Worm (Caenorhabditis elegans) whole organism, L4 larva: ENCODE measurements around the gene vrk-1.
A peak's percentile ranks its signal among the peaks of the same experiment; 100 is the strongest.

Experiments used
- D1046.2 ChIP-seq: fragments of 200-800 bp; sonication (Bioruptor generic); IDR thresholded peaks from 2 replicates; pipeline ENCODE4 v1.3.6; 2022; ENCODE audit warnings: missing genetic modification characterization, missing compliant biosample characterization
- F26F4.8 ChIP-seq: fragments of 200-800 bp; sonication (Bioruptor generic); conservative IDR thresholded peaks from 2 replicates; pipeline ENCODE4 v1.3.6; 2022; ENCODE audit warnings: missing genetic modification characterization, missing compliant biosample characterization
- F37D6.2 ChIP-seq: sonication (generic microtip); optimal IDR thresholded peaks from 2 replicates; lab custom pipeline; 2016; ENCODE audit warnings: mild to moderate bottlenecking, missing genetic modification characterization, missing compliant biosample characterization
- Y105C5A.15 ChIP-seq: fragments of 200-800 bp; sonication (Bioruptor generic); IDR thresholded peaks from 2 replicates; pipeline ENCODE4 v1.3.6; 2022; ENCODE audit warnings: missing genetic modification characterization, missing compliant biosample characterization
- ZK546.5 ChIP-seq, 2 experiments: sonication (generic microtip); optimal IDR thresholded peaks; 2 replicates each; lab custom pipeline; 2017; ENCODE audit warnings: missing biosample characterization in 2 of 2, missing genetic modification characterization in 2 of 2
- aha-1 ChIP-seq: fragments of 150-350 bp; peaks from one replicate; lab custom pipeline; 2014; ENCODE audit warnings: missing biosample characterization, missing genetic modification characterization
- ceh-20 ChIP-seq: fragments of 200-800 bp; sonication (Bioruptor generic); IDR thresholded peaks from 2 replicates; pipeline ENCODE4 v1.3.6; 2022; ENCODE audit warnings: missing genetic modification reagents, missing genetic modification characterization, missing compliant biosample characterization
- daf-16 ChIP-seq, 3 experiments: sonication (generic microtip); optimal IDR thresholded peaks; 2 replicates each; lab custom pipeline; 2016 to 2017; ENCODE audit warnings: missing genetic modification characterization in 3 of 3, missing genetic modification reagents in 3 of 3, mild to moderate bottlenecking in 2 of 3, missing compliant biosample characterization in 2 of 3, missing biosample characterization in 1 of 3, moderate library complexity in 1 of 3
- daf-8 ChIP-seq: fragments of 200-800 bp; sonication (Bioruptor generic); IDR thresholded peaks from 2 replicates; pipeline ENCODE4 v1.3.6; 2022; ENCODE audit warnings: missing genetic modification characterization, missing compliant biosample characterization
- dmd-8 ChIP-seq: fragments of 200-800 bp; sonication (Bioruptor generic); IDR thresholded peaks from 2 replicates; pipeline ENCODE4 v1.3.6; 2022; ENCODE audit warnings: missing genetic modification characterization, missing compliant biosample characterization
- dpl-1 ChIP-seq: fragments of 150-350 bp; optimal IDR thresholded peaks from 2 replicates; lab custom pipeline; 2014; ENCODE audit warnings: missing biosample characterization, missing genetic modification reagents, missing genetic modification characterization
- dve-1 ChIP-seq: sonication (generic microtip); optimal IDR thresholded peaks from 2 replicates; lab custom pipeline; 2017; ENCODE audit warnings: antibody characterized with exemption, mild to moderate bottlenecking, missing genetic modification characterization, missing compliant biosample characterization; ENCODE audit not compliant: insufficient read depth
- egl-43 ChIP-seq: fragments of 200-800 bp; sonication (Bioruptor generic); IDR thresholded peaks from 2 replicates; pipeline ENCODE4 v1.3.6; 2022; ENCODE audit warnings: missing genetic modification reagents, missing genetic modification characterization, missing compliant biosample characterization
- fkh-10 ChIP-seq: fragments of 150-350 bp; optimal IDR thresholded peaks from 2 replicates; lab custom pipeline; 2014; ENCODE audit warnings: missing biosample characterization, missing genetic modification reagents, missing genetic modification characterization
- gei-8 ChIP-seq: fragments of 200-800 bp; sonication (Bioruptor generic); optimal IDR thresholded peaks from 2 replicates; lab custom pipeline; 2018; ENCODE audit warnings: mild to moderate bottlenecking, missing genetic modification characterization, missing compliant biosample characterization
- hif-1 ChIP-seq, 2 experiments: sonication (generic microtip); optimal IDR thresholded peaks; 2 replicates each; lab custom pipeline; 2016 to 2017; ENCODE audit warnings: missing compliant biosample characterization in 2 of 2, missing genetic modification characterization in 2 of 2, missing genetic modification reagents in 2 of 2, missing genotype in 2 of 2, mild to moderate bottlenecking in 1 of 2
- hlh-11 ChIP-seq: fragments of 200-800 bp; sonication (Bioruptor generic); optimal IDR thresholded peaks from 2 replicates; lab custom pipeline; 2018; ENCODE audit warnings: mild to moderate bottlenecking, missing genetic modification characterization, missing compliant biosample characterization
- hlh-30 ChIP-seq: sonication (generic microtip); optimal IDR thresholded peaks from 2 replicates; lab custom pipeline; 2017; ENCODE audit warnings: antibody characterized with exemption, mild to moderate bottlenecking, missing genetic modification characterization, missing compliant biosample characterization; ENCODE audit not compliant: insufficient read depth
- lin-1 ChIP-seq: fragments of 200-800 bp; sonication (Bioruptor generic); IDR thresholded peaks from 2 replicates; pipeline ENCODE4 v1.3.6; 2022; ENCODE audit warnings: missing genetic modification reagents, missing genetic modification characterization, missing compliant biosample characterization
- lin-39 ChIP-seq: fragments of 150-350 bp; optimal IDR thresholded peaks from 2 replicates; lab custom pipeline; 2014; ENCODE audit warnings: missing biosample characterization, missing genetic modification reagents, missing genetic modification characterization
- lir-3 ChIP-seq: sonication (generic microtip); optimal IDR thresholded peaks from 2 replicates; lab custom pipeline; 2016; ENCODE audit warnings: mild to moderate bottlenecking, missing genetic modification characterization, missing compliant biosample characterization
- lsy-2 ChIP-seq, 2 experiments: fragments of 150-350 bp in 1 of 2; sonication (generic microtip) in 1 of 2; optimal IDR thresholded peaks; 2 replicates each; lab custom pipeline; 2014 to 2017; ENCODE audit warnings: missing biosample characterization in 2 of 2, missing genetic modification characterization in 2 of 2
- mdl-1 ChIP-seq, 2 experiments: fragments of 150-350 bp in 1 of 2; sonication (generic microtip) in 1 of 2; optimal IDR thresholded peaks; 2 replicates each; lab custom pipeline; 2014 to 2017; ENCODE audit warnings: missing biosample characterization in 2 of 2, missing genetic modification characterization in 2 of 2
- mes-2 ChIP-seq: sonication (generic microtip); optimal IDR thresholded peaks from 2 replicates; lab custom pipeline; 2016; ENCODE audit warnings: missing genotype, mild to moderate bottlenecking, missing genetic modification characterization, missing compliant biosample characterization; ENCODE audit not compliant: poor library complexity, severe bottlenecking
- mxl-2 ChIP-seq: fragments of 200-800 bp; sonication (Bioruptor generic); conservative IDR thresholded peaks from 2 replicates; pipeline ENCODE4 v1.3.6; 2022; ENCODE audit warnings: missing genetic modification reagents, missing genetic modification characterization, missing compliant biosample characterization
- nhr-102 ChIP-seq: sonication (generic microtip); optimal IDR thresholded peaks from 2 replicates; lab custom pipeline; 2016; ENCODE audit warnings: mild to moderate bottlenecking, missing genetic modification characterization, moderate library complexity, missing compliant biosample characterization
- nhr-111 ChIP-seq: fragments of 200-800 bp; sonication (Bioruptor generic); optimal IDR thresholded peaks from 2 replicates; lab custom pipeline; 2018; ENCODE audit warnings: mild to moderate bottlenecking, missing genetic modification characterization, missing compliant biosample characterization
- nhr-237 ChIP-seq: sonication (generic microtip); optimal IDR thresholded peaks from 2 replicates; lab custom pipeline; 2017; ENCODE audit warnings: missing biosample characterization, missing genetic modification characterization
- nhr-25 ChIP-seq: sonication (generic microtip); optimal IDR thresholded peaks from 2 replicates; lab custom pipeline; 2017; ENCODE audit warnings: missing genetic modification characterization, mild to moderate bottlenecking, missing compliant biosample characterization, antibody characterized with exemption, moderate library complexity, borderline replicate concordance; ENCODE audit not compliant: insufficient read depth
- nhr-28 ChIP-seq: fragments of 150-350 bp; optimal IDR thresholded peaks from 2 replicates; lab custom pipeline; 2014; ENCODE audit warnings: missing biosample characterization, missing genetic modification characterization
- nhr-41 ChIP-seq: fragments of 200-800 bp; sonication (Bioruptor generic); IDR thresholded peaks from 2 replicates; pipeline ENCODE4 v1.3.6; 2022; ENCODE audit warnings: missing genetic modification reagents, missing genetic modification characterization, missing compliant biosample characterization
- nhr-42 ChIP-seq: fragments of 200-800 bp; sonication (Bioruptor generic); IDR thresholded peaks from 2 replicates; pipeline ENCODE4 v1.3.6; 2022; ENCODE audit warnings: missing genetic modification characterization, missing compliant biosample characterization
- nhr-77 ChIP-seq: fragments of 150-350 bp; optimal IDR thresholded peaks from 2 replicates; lab custom pipeline; 2014; ENCODE audit warnings: missing biosample characterization, missing genetic modification characterization
- pha-4 ChIP-seq, 2 experiments: fragments of 150-350 bp in 1 of 2; fragments of 200-800 bp in 1 of 2; sonication (Bioruptor generic) in 1 of 2; IDR thresholded peaks in 1 of 2; optimal IDR thresholded peaks in 1 of 2; 2 replicates each; pipeline versions ENCODE4 v1.3.6 to Lab custom; 2014 to 2022; ENCODE audit warnings: missing genetic modification characterization in 2 of 2, missing genetic modification reagents in 2 of 2, missing biosample characterization in 1 of 2, missing compliant biosample characterization in 1 of 2
- rbr-2 ChIP-seq: sonication (generic microtip); optimal IDR thresholded peaks from 2 replicates; lab custom pipeline; 2016; ENCODE audit warnings: missing genotype, missing genetic modification characterization, missing compliant biosample characterization
- saeg-2 ChIP-seq: fragments of 200-800 bp; sonication (Bioruptor generic); IDR thresholded peaks from 2 replicates; pipeline ENCODE4 v1.3.6; 2022; ENCODE audit warnings: missing genetic modification reagents, missing genetic modification characterization, missing compliant biosample characterization
- skn-1 ChIP-seq: fragments of 150-350 bp; optimal IDR thresholded peaks from 2 replicates; lab custom pipeline; 2014; ENCODE audit warnings: missing biosample characterization, missing genetic modification characterization
- snpc-4 ChIP-seq: fragments of 150-350 bp; optimal IDR thresholded peaks from 2 replicates; lab custom pipeline; 2014; ENCODE audit warnings: missing biosample characterization, missing genetic modification characterization
- spr-3 ChIP-seq: fragments of 200-800 bp; sonication (Bioruptor generic); optimal IDR thresholded peaks from 2 replicates; lab custom pipeline; 2018; ENCODE audit warnings: mild to moderate bottlenecking, missing genetic modification characterization, missing compliant biosample characterization
- tag-97 ChIP-seq: fragments of 200-800 bp; sonication (Bioruptor generic); IDR thresholded peaks from 2 replicates; pipeline ENCODE4 v1.3.6; 2022; ENCODE audit warnings: missing genetic modification characterization, missing compliant biosample characterization
- tra-1 ChIP-seq: fragments of 200-800 bp; sonication (Bioruptor generic); IDR thresholded peaks from 2 replicates; pipeline ENCODE4 v1.3.6; 2022; ENCODE audit warnings: missing genetic modification reagents, missing genetic modification characterization, missing compliant biosample characterization
- unc-130 ChIP-seq: sonication (generic microtip); optimal IDR thresholded peaks from 2 replicates; lab custom pipeline; 2016; ENCODE audit warnings: missing genetic modification reagents, missing genetic modification characterization, missing compliant biosample characterization
- unc-62 ChIP-seq, 3 experiments: fragments of 150-350 bp in 1 of 3; sonication (generic microtip); optimal IDR thresholded peaks in 2 of 3; peaks in 1 of 3; 1 replicate in 1 of 3; 2 replicates in 2 of 3; lab custom pipeline; 2014 to 2017; ENCODE audit warnings: missing biosample characterization in 3 of 3, missing genetic modification characterization in 3 of 3, missing genetic modification reagents in 3 of 3, missing genotype in 1 of 3
- zfp-3 ChIP-seq: fragments of 200-800 bp; sonication (Bioruptor generic); conservative IDR thresholded peaks from 2 replicates; pipeline ENCODE4 v1.3.6; 2022; ENCODE audit warnings: missing genetic modification reagents, missing genetic modification characterization, missing compliant biosample characterization

The vrk-1 gene

DNA sequence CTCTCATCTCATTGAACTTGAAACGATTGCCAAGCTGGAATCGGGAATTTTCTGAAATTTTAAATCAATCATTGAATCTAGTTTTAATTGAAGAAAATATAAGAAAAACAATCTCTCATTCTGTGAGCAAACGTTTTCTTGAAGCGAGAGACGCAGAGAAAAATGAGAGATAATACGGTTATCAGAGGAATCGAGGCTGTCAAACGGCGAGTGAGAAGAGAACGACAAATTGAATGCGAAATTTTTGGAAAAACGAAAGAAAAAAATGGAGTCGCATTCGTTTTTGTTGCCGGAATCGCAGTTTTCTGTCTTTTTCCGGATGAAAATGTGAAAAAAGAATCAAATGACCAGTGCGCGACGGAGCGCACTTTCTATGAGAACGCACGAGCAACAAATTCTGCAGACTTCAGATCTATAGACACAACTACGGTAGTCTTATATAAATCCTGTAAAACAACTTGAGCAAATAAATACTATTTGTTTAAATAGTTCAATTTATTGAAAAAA lies 48.1 kb upstream of the vrk-1 start, which contains the start of gene tex-2 (continued):
- TF ChIP-seq hif-1 (tag; optimal IDR thresholded peaks at IDR 0.05; lab: Kevin White, UChicago), result peak in 1 of 2 experiments; percentile 14
- TF ChIP-seq dve-1 (tag; lab: Kevin White, UChicago), result peak; percentile 86
- TF ChIP-seq daf-8 (GFP tag; lab: Robert Waterston, UW), result no peak
- peak; percentile 43 for TF ChIP-seq fkh-10 (GFP tag; lab: Kevin White, UChicago)
- peak; percentile 49 for TF ChIP-seq unc-130 (GFP tag; lab: Kevin White, UChicago)
- no peak for TF ChIP-seq zfp-3
- TF ChIP-seq F37D6.2, result peak; percentile 17
- peak; percentile 2 for TF ChIP-seq dpl-1 (GFP tag; lab: Kevin White, UChicago)
- TF ChIP-seq, all 104 proteins: peak for 21

DNA sequence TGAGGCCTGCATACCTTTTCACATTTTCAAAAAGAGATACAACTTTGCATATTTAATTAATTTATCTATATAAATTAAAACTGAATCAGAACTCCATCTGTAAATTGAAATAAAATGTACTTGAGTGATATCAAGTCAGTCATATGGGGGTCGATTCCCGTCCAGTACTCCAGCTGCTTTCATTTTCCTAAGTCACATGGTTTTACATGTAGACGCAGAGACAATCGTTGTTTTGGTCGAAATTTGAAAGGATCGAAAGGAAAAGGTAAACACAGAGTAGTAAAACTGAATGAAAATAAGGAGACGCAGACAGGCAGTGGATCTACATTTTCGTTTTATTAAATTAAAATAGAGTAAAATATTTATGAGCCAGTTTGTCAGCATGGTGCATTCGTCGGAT lies 47.6 kb upstream of the vrk-1 start:
- TF ChIP-seq hif-1 (tag; optimal IDR thresholded peaks at IDR 0.05; lab: Kevin White, UChicago), result no peak
- TF ChIP-seq lir-3 (tag; lab: Kevin White, UChicago), result no peak
- TF ChIP-seq nhr-77 (tag; lab: Kevin White, UChicago), result peak; percentile 17
- no peak for TF ChIP-seq dpl-1 (GFP tag; lab: Kevin White, UChicago)
- TF ChIP-seq saeg-2 (GFP tag; lab: Robert Waterston, UW), result no peak
- no peak for TF ChIP-seq nhr-25
- peak; percentile 54 for TF ChIP-seq dve-1 (tag; lab: Kevin White, UChicago)
- TF ChIP-seq spr-3, result no peak
- no peak for TF ChIP-seq egl-43 (GFP tag; lab: Robert Waterston, UW)
- TF ChIP-seq hlh-11 (tag; lab: Kevin White, UChicago), result no peak
- TF ChIP-seq unc-62 (GFP tag; optimal IDR thresholded peaks at IDR 0.05 in 1 of 2; lab: Kevin White, UChicago), result no peak
- TF ChIP-seq unc-62 (tag; optimal IDR thresholded peaks at IDR 0.05; lab: Kevin White, UChicago), result no peak
- no peak for TF ChIP-seq nhr-237
- peak; percentile 24 for TF ChIP-seq mes-2 (tag; lab: Kevin White, UChicago)
- no peak for TF ChIP-seq nhr-102 (tag; lab: Kevin White, UChicago)
- no peak for TF ChIP-seq nhr-41
- TF ChIP-seq D1046.2 (GFP tag; lab: Robert Waterston, UW), result no peak
- TF ChIP-seq nhr-28 (tag; lab: Kevin White, UChicago), result peak; percentile 69
- peak in 1 of 2 experiments; percentile 28 for TF ChIP-seq mdl-1 (tag; optimal IDR thresholded peaks at IDR 0.05; lab: Kevin White, UChicago)
- no peak for TF ChIP-seq lin-39 (tag; lab: Kevin White, UChicago)
- TF ChIP-seq tra-1, result no peak
- no peak for TF ChIP-seq snpc-4 (tag; lab: Kevin White, UChicago)
- no peak for TF ChIP-seq F37D6.2
- no peak for TF ChIP-seq rbr-2 (tag; lab: Kevin White, UChicago)
- TF ChIP-seq F26F4.8 (GFP tag; lab: Robert Waterston, UW), result no peak
- TF ChIP-seq nhr-111 (GFP tag; lab: Kevin White, UChicago), result no peak
- TF ChIP-seq mxl-2 (GFP tag; lab: Robert Waterston, UW), result no peak
- TF ChIP-seq Y105C5A.15 (GFP tag; lab: Robert Waterston, UW), result no peak
- TF ChIP-seq skn-1 (tag; lab: Kevin White, UChicago), result no peak
- no peak for TF ChIP-seq nhr-42 (GFP tag; lab: Robert Waterston, UW)
- no peak for TF ChIP-seq ZK546.5 (tag; optimal IDR thresholded peaks at IDR 0.05; lab: Kevin White, UChicago)
- no peak for TF ChIP-seq gei-8 (GFP tag; lab: Kevin White, UChicago)
- TF ChIP-seq pha-4 (GFP tag; IDR thresholded peaks at IDR 0.05; lab: Robert Waterston, UW), result no peak
- TF ChIP-seq pha-4 (tag; optimal IDR thresholded peaks at IDR 0.05; lab: Kevin White, UChicago), result peak; percentile 4
- peak in 1 of 2 experiments; percentile 11 for TF ChIP-seq lsy-2 (tag; optimal IDR thresholded peaks at IDR 0.05; lab: Kevin White, UChicago)
- TF ChIP-seq unc-130 (GFP tag; lab: Kevin White, UChicago), result no peak
- TF ChIP-seq dmd-8 (GFP tag; lab: Robert Waterston, UW), result no peak
- TF ChIP-seq daf-16 (GFP tag; optimal IDR thresholded peaks at IDR 0.05; lab: Kevin White, UChicago), result no peak
- TF ChIP-seq daf-16 (tag; optimal IDR thresholded peaks at IDR 0.05; lab: Kevin White, UChicago), result peak; percentile 49
- no peak for TF ChIP-seq ceh-20
- TF ChIP-seq aha-1 (tag; lab: Kevin White, UChicago), result peak; percentile 75
- no peak for TF ChIP-seq tag-97
- TF ChIP-seq lin-1 (GFP tag; lab: Robert Waterston, UW), result no peak
- TF ChIP-seq hlh-30 (tag; lab: Kevin White, UChicago), result peak; percentile 88
